Worm (Caenorhabditis elegans) whole organism, mixed stage, embryonic: ENCODE measurements around the gene gst-24.

Experiments used
- flh-1 ChIP-seq: fragments of 200-800 bp; sonication (Bioruptor generic); optimal IDR thresholded peaks from 2 replicates; lab custom pipeline; 2018; ENCODE audit warnings: mild to moderate bottlenecking, missing genetic modification characterization, moderate library complexity, missing compliant biosample characterization
- lsy-2 ChIP-seq: fragments of 150-350 bp; optimal IDR thresholded peaks from 2 replicates; lab custom pipeline; 2014; ENCODE audit warnings: missing biosample characterization, missing genetic modification characterization
- mep-1 ChIP-seq: fragments of 150-350 bp; optimal IDR thresholded peaks from 2 replicates; lab custom pipeline; 2017; ENCODE audit warnings: missing biosample characterization, missing genetic modification reagents, missing genetic modification characterization, inconsistent platforms
- nhr-237 ChIP-seq: fragments of 150-350 bp; optimal IDR thresholded peaks from 2 replicates; lab custom pipeline; 2014; ENCODE audit warnings: missing biosample characterization, missing genetic modification characterization
- pha-4 ChIP-seq: fragments of 150-350 bp; optimal IDR thresholded peaks from 2 replicates; lab custom pipeline; 2018; ENCODE audit warnings: missing biosample characterization, missing genetic modification reagents, missing genetic modification characterization
- snpc-4 ChIP-seq: fragments of 150-350 bp; optimal IDR thresholded peaks from 2 replicates; lab custom pipeline; 2014; ENCODE audit warnings: missing biosample characterization, missing genetic modification characterization
- sptf-1 ChIP-seq: sonication (generic microtip); optimal IDR thresholded peaks from 2 replicates; lab custom pipeline; 2017; ENCODE audit warnings: mild to moderate bottlenecking, missing genetic modification characterization, moderate library complexity, missing compliant biosample characterization
- unc-39 ChIP-seq: fragments of 150-350 bp; optimal IDR thresholded peaks from 2 replicates; lab custom pipeline; 2014; ENCODE audit warnings: missing biosample characterization, missing genetic modification characterization
- unc-62 ChIP-seq: fragments of 150-350 bp; optimal IDR thresholded peaks from 2 replicates; lab custom pipeline; 2014; ENCODE audit warnings: missing biosample characterization, missing genetic modification reagents, missing genetic modification characterization

- TF ChIP-seq nhr-237 (tag; lab: Kevin White, UChicago) = no peak
- no peak for TF ChIP-seq lsy-2 (tag; lab: Kevin White, UChicago)
- no peak for TF ChIP-seq mep-1
- TF ChIP-seq unc-39 (tag; lab: Kevin White, UChicago) = no peak
- TF ChIP-seq snpc-4 (tag; lab: Kevin White, UChicago) = no peak
- TF ChIP-seq unc-62 (GFP tag; lab: Kevin White, UChicago) = no peak
- TF ChIP-seq pha-4 (tag; lab: Kevin White, UChicago) = no peak
- no peak for TF ChIP-seq flh-1 (GFP tag; lab: Kevin White, UChicago)
- TF ChIP-seq sptf-1 (tag; lab: Kevin White, UChicago) = no peak
These were observed 26.8 kb upstream of the gst-24 start, which contains the start of gene phdh-1 for ce11 chrII:13637941-13638489.
